Worm (Caenorhabditis elegans) whole organism, L1 larva: ENCODE results near the gene F52G3.5.
A peak's percentile ranks its signal among the peaks of the same experiment; 100 is the strongest.

Experiments
- C04F5.9 ChIP-seq: sonication (generic microtip); optimal IDR thresholded peaks from 2 replicates; lab custom pipeline; 2016; ENCODE audit warnings: missing genetic modification characterization, missing compliant biosample characterization
- blmp-1 ChIP-seq: fragments of 150-350 bp; optimal IDR thresholded peaks from 2 replicates; lab custom pipeline; 2014; ENCODE audit warnings: missing biosample characterization, missing genetic modification characterization
- ceh-8 ChIP-seq: fragments of 200-800 bp; sonication (Bioruptor generic); optimal IDR thresholded peaks from 2 replicates; lab custom pipeline; 2018; ENCODE audit warnings: mild to moderate bottlenecking, missing genetic modification characterization, moderate library complexity, missing compliant biosample characterization
- dpl-1 ChIP-seq, 3 experiments: fragments of 150-350 bp in 2 of 3; sonication (generic microtip) in 1 of 3; optimal IDR thresholded peaks; 2 replicates each; lab custom pipeline; 2014 to 2017; ENCODE audit warnings: missing biosample characterization in 3 of 3, missing genetic modification characterization in 3 of 3, missing genetic modification reagents in 3 of 3
- dsc-1 ChIP-seq: sonication (generic microtip); optimal IDR thresholded peaks from 2 replicates; lab custom pipeline; 2016; ENCODE audit warnings: mild to moderate bottlenecking, missing genetic modification characterization, missing compliant biosample characterization
- efl-1 ChIP-seq, 4 experiments: fragments of 150-350 bp; optimal IDR thresholded peaks in 3 of 4; peaks in 1 of 4; 1 replicate in 1 of 4; 2 replicates in 3 of 4; lab custom pipeline; 2014; ENCODE audit warnings: missing biosample characterization in 2 of 4, missing genetic modification characterization in 2 of 4, missing genetic modification reagents in 2 of 4
- efl-3 ChIP-seq: fragments of 200-800 bp; sonication (Bioruptor generic); optimal IDR thresholded peaks from 2 replicates; lab custom pipeline; 2018; ENCODE audit warnings: mild to moderate bottlenecking, missing genetic modification characterization, missing compliant biosample characterization
- egl-13 ChIP-seq: sonication (generic microtip); optimal IDR thresholded peaks from 2 replicates; lab custom pipeline; 2016; ENCODE audit warnings: missing genotype, missing genetic modification reagents, missing genetic modification characterization, missing compliant biosample characterization
- egl-27 ChIP-seq, 2 experiments: fragments of 150-350 bp in 1 of 2; sonication (generic microtip); optimal IDR thresholded peaks; 3 replicates each; lab custom pipeline; 2017 to 2018; ENCODE audit warnings: missing biosample characterization in 2 of 2, missing genetic modification characterization in 2 of 2, missing genetic modification reagents in 2 of 2
- elt-2 ChIP-seq: sonication (generic microtip); optimal IDR thresholded peaks from 2 replicates; lab custom pipeline; 2016; ENCODE audit warnings: missing genetic modification characterization, mild to moderate bottlenecking, inconsistent platforms, missing compliant biosample characterization, missing genetic modification reagents
- elt-3 ChIP-seq, 6 experiments: fragments of 150-350 bp in 1 of 6; sonication (generic microtip); optimal IDR thresholded peaks; 2 replicates each; lab custom pipeline; 2017 to 2018; ENCODE audit warnings: missing biosample characterization in 6 of 6, missing genetic modification characterization in 6 of 6, inconsistent platforms in 1 of 6
- fkh-10 ChIP-seq: sonication (generic microtip); optimal IDR thresholded peaks from 2 replicates; lab custom pipeline; 2017; ENCODE audit warnings: missing biosample characterization, missing genetic modification reagents, missing genetic modification characterization
- fkh-4 ChIP-seq: sonication (generic microtip); optimal IDR thresholded peaks from 2 replicates; lab custom pipeline; 2016; ENCODE audit warnings: missing compliant biosample characterization, missing genetic modification characterization, borderline replicate concordance
- fos-1 ChIP-seq: fragments of 150-350 bp; optimal IDR thresholded peaks from 2 replicates; lab custom pipeline; 2014; ENCODE audit warnings: missing biosample characterization, missing genetic modification characterization
- hlh-17 ChIP-seq: fragments of 200-800 bp; sonication (Bioruptor generic); optimal IDR thresholded peaks from 2 replicates; lab custom pipeline; 2018; ENCODE audit warnings: missing genetic modification characterization, mild to moderate bottlenecking, missing compliant biosample characterization, moderate library complexity, borderline replicate concordance
- hpl-2 ChIP-seq: fragments of 150-350 bp; optimal IDR thresholded peaks from 2 replicates; lab custom pipeline; 2014; ENCODE audit warnings: missing biosample characterization, missing genetic modification reagents, missing genetic modification characterization
- irx-1 ChIP-seq: sonication (generic microtip); optimal IDR thresholded peaks from 2 replicates; lab custom pipeline; 2016; ENCODE audit warnings: missing genetic modification characterization, missing compliant biosample characterization
- jun-1 ChIP-seq: fragments of 150-350 bp; optimal IDR thresholded peaks from 2 replicates; lab custom pipeline; 2014; ENCODE audit warnings: missing biosample characterization, missing genetic modification reagents, missing genetic modification characterization
- lin-13 ChIP-seq: fragments of 150-350 bp; optimal IDR thresholded peaks from 2 replicates; lab custom pipeline; 2014; ENCODE audit warnings: missing biosample characterization, missing genetic modification reagents, missing genetic modification characterization
- lin-14 ChIP-seq: fragments of 200-800 bp; sonication (Bioruptor generic); optimal IDR thresholded peaks from 2 replicates; lab custom pipeline; 2018; ENCODE audit warnings: mild to moderate bottlenecking, missing genetic modification characterization, moderate library complexity, missing compliant biosample characterization
- lin-39 ChIP-seq: fragments of 150-350 bp; optimal IDR thresholded peaks from 2 replicates; lab custom pipeline; 2014; ENCODE audit warnings: missing biosample characterization, missing genetic modification reagents, missing genetic modification characterization
- nhr-11 ChIP-seq: fragments of 150-350 bp; optimal IDR thresholded peaks from 2 replicates; lab custom pipeline; 2014; ENCODE audit warnings: missing biosample characterization, missing genetic modification characterization
- nhr-19 ChIP-seq: fragments of 200-800 bp; sonication (Bioruptor generic); conservative IDR thresholded peaks from 2 replicates; pipeline ENCODE4 v1.3.6; 2022; ENCODE audit warnings: missing genetic modification characterization, missing compliant biosample characterization
- nhr-20 ChIP-seq: sonication (generic microtip); optimal IDR thresholded peaks from 2 replicates; lab custom pipeline; 2016; ENCODE audit warnings: mild to moderate bottlenecking, missing genetic modification characterization, missing compliant biosample characterization
- nhr-237 ChIP-seq: fragments of 150-350 bp; optimal IDR thresholded peaks from 2 replicates; lab custom pipeline; 2014; ENCODE audit warnings: missing biosample characterization, missing genetic modification characterization
- nhr-77 ChIP-seq: fragments of 150-350 bp; optimal IDR thresholded peaks from 2 replicates; lab custom pipeline; 2014; ENCODE audit warnings: missing biosample characterization, missing genetic modification characterization
- nhr-85 ChIP-seq: sonication (generic microtip); peaks from one replicate; lab custom pipeline; 2016; ENCODE audit warnings: missing genetic modification characterization, inconsistent platforms, missing compliant biosample characterization
- nhr-90 ChIP-seq: sonication (generic microtip); optimal IDR thresholded peaks from 2 replicates; lab custom pipeline; 2016; ENCODE audit warnings: mild to moderate bottlenecking, missing genetic modification characterization, missing compliant biosample characterization; ENCODE audit not compliant: poor library complexity
- pag-3 ChIP-seq: sonication (generic microtip); optimal IDR thresholded peaks from 2 replicates; lab custom pipeline; 2017; ENCODE audit warnings: missing genetic modification characterization, mild to moderate bottlenecking, missing compliant biosample characterization, antibody characterized with exemption, borderline replicate concordance; ENCODE audit not compliant: insufficient read depth
- pqm-1 ChIP-seq: sonication (generic microtip); optimal IDR thresholded peaks from 3 replicates; lab custom pipeline; 2017; ENCODE audit warnings: missing biosample characterization, missing genetic modification characterization
- skn-1 ChIP-seq: fragments of 150-350 bp; optimal IDR thresholded peaks from 2 replicates; lab custom pipeline; 2014; ENCODE audit warnings: missing biosample characterization, missing genetic modification characterization
- snpc-4 ChIP-seq: fragments of 150-350 bp; optimal IDR thresholded peaks from 2 replicates; lab custom pipeline; 2014; ENCODE audit warnings: missing biosample characterization, missing genetic modification characterization
- sptf-1 ChIP-seq: fragments of 150-350 bp; optimal IDR thresholded peaks from 2 replicates; lab custom pipeline; 2014; ENCODE audit warnings: missing biosample characterization, missing genetic modification characterization
- tlp-1 ChIP-seq: fragments of 150-350 bp; optimal IDR thresholded peaks from 2 replicates; lab custom pipeline; 2014; ENCODE audit warnings: missing biosample characterization, missing genetic modification characterization
- unc-30 ChIP-seq: sonication (generic microtip); optimal IDR thresholded peaks from 2 replicates; lab custom pipeline; 2017; ENCODE audit warnings: missing biosample characterization, missing genetic modification characterization
- unc-62 ChIP-seq: fragments of 150-350 bp; optimal IDR thresholded peaks from 2 replicates; lab custom pipeline; 2014; ENCODE audit warnings: missing biosample characterization, missing genetic modification reagents, missing genetic modification characterization
- zag-1 ChIP-seq: fragments of 150-350 bp; optimal IDR thresholded peaks from 2 replicates; lab custom pipeline; 2014; ENCODE audit warnings: missing biosample characterization, missing genetic modification characterization
- zip-4 ChIP-seq: fragments of 200-800 bp; sonication (Bioruptor generic); optimal IDR thresholded peaks from 2 replicates; lab custom pipeline; 2018; ENCODE audit warnings: mild to moderate bottlenecking, missing genetic modification characterization, moderate library complexity, missing compliant biosample characterization
- ztf-11 ChIP-seq, 2 experiments: sonication (generic microtip); optimal IDR thresholded peaks; 2 replicates each; lab custom pipeline; 2016 to 2017; ENCODE audit warnings: missing genetic modification characterization in 2 of 2, missing biosample characterization in 1 of 2, missing compliant biosample characterization in 1 of 2
- ztf-4 ChIP-seq: fragments of 150-350 bp; optimal IDR thresholded peaks from 2 replicates; lab custom pipeline; 2014; ENCODE audit warnings: missing biosample characterization, missing genetic modification characterization

Gene F52G3.5

ce11 chrX:16998003-16998402 lies 22.1 kb upstream of the F52G3.5 start (continued):
- TF ChIP-seq egl-13 (tag; lab: Kevin White, UChicago) = no peak
- no peak for TF ChIP-seq egl-27 (tag; optimal IDR thresholded peaks at IDR 0.05; lab: Kevin White, UChicago)
- no peak for TF ChIP-seq nhr-19 (GFP tag; lab: Robert Waterston, UW)
- no peak for TF ChIP-seq skn-1 (tag; lab: Kevin White, UChicago)
- no peak for TF ChIP-seq unc-62 (GFP tag; lab: Kevin White, UChicago)
- peak; percentile 30 for TF ChIP-seq blmp-1
- TF ChIP-seq nhr-237 (tag; lab: Kevin White, UChicago) = no peak
- no peak for TF ChIP-seq snpc-4 (tag; lab: Kevin White, UChicago)
- TF ChIP-seq hlh-17 (GFP tag; lab: Kevin White, UChicago) = no peak
- no peak for TF ChIP-seq ztf-11 (tag; optimal IDR thresholded peaks at IDR 0.05; lab: Kevin White, UChicago)
- TF ChIP-seq efl-1 (optimal IDR thresholded peaks at IDR 0.05; lab: Kevin White, UChicago) = peak; percentile 1 to 32
- TF ChIP-seq efl-1 (GFP tag; optimal IDR thresholded peaks at IDR 0.05 in 1 of 2; lab: Kevin White, UChicago) = peak; percentile 16 to 77
- no peak for TF ChIP-seq elt-2
- TF ChIP-seq hpl-2 (GFP tag; lab: Kevin White, UChicago) = no peak
- TF ChIP-seq lin-13 (GFP tag; lab: Kevin White, UChicago) = no peak
- no peak for TF ChIP-seq C04F5.9 (tag; lab: Kevin White, UChicago)
- TF ChIP-seq lin-39 (tag; lab: Kevin White, UChicago) = no peak
- TF ChIP-seq tlp-1 (tag; lab: Kevin White, UChicago) = no peak
- no peak for TF ChIP-seq sptf-1 (tag; lab: Kevin White, UChicago)
- TF ChIP-seq ceh-8 = no peak
- no peak for TF ChIP-seq zip-4 (GFP tag; lab: Kevin White, UChicago)
- TF ChIP-seq nhr-77 (tag; lab: Kevin White, UChicago) = no peak
- TF ChIP-seq nhr-11 (tag; lab: Kevin White, UChicago) = no peak
- peak; percentile 55 for TF ChIP-seq nhr-20 (tag; lab: Kevin White, UChicago)
- TF ChIP-seq zag-1 (tag; lab: Kevin White, UChicago) = no peak
- TF ChIP-seq pqm-1 (tag; lab: Kevin White, UChicago) = no peak
- no peak for TF ChIP-seq unc-30
- TF ChIP-seq jun-1 (tag; lab: Kevin White, UChicago) = no peak
- no peak for TF ChIP-seq efl-3
- peak; percentile 10 to 46 (median 41) for TF ChIP-seq dpl-1 (GFP tag; optimal IDR thresholded peaks at IDR 0.05; lab: Kevin White, UChicago)
- TF ChIP-seq fkh-4 (tag; lab: Kevin White, UChicago) = no peak

- TF ChIP-seq elt-2 (peak; percentile 46), unc-62 (GFP tag; lab: Kevin White, UChicago) (no peak)
These were observed 19.9 kb upstream of the F52G3.5 start for ce11 chrX:16995886-16996283.

ce11 chrX:16995149-16995885 lies 19.4 kb upstream of the F52G3.5 start:
- no peak for TF ChIP-seq efl-1 (optimal IDR thresholded peaks at IDR 0.05; lab: Kevin White, UChicago)
- peak in 1 of 2 experiments; percentile 92 for TF ChIP-seq efl-1 (GFP tag; optimal IDR thresholded peaks at IDR 0.05 in 1 of 2; lab: Kevin White, UChicago)
- TF ChIP-seq nhr-19 (GFP tag; lab: Robert Waterston, UW) = no peak
- TF ChIP-seq nhr-85 (tag; lab: Kevin White, UChicago) = peak; percentile 62
- TF ChIP-seq dsc-1 (tag; lab: Kevin White, UChicago) = peak; percentile 84
- TF ChIP-seq nhr-90 (tag; lab: Kevin White, UChicago) = no peak
- peak in 1 of 6 experiments; percentile 19 for TF ChIP-seq elt-3 (tag; optimal IDR thresholded peaks at IDR 0.05; lab: Kevin White, UChicago)
- TF ChIP-seq fkh-4 (tag; lab: Kevin White, UChicago) = peak; percentile 75
- TF ChIP-seq sptf-1 (tag; lab: Kevin White, UChicago) = no peak
- peak; percentile 89 for TF ChIP-seq blmp-1
- peak; percentile 37 for TF ChIP-seq lin-14 (GFP tag; lab: Kevin White, UChicago)
- TF ChIP-seq irx-1 (tag; lab: Kevin White, UChicago) = no peak
- TF ChIP-seq pag-3 (tag; lab: Kevin White, UChicago) = peak; percentile 14
- no peak for TF ChIP-seq fos-1
- no peak for TF ChIP-seq fkh-10 (GFP tag; lab: Kevin White, UChicago)
- no peak for TF ChIP-seq ztf-4 (tag; lab: Kevin White, UChicago)
